Worm (Caenorhabditis elegans) whole organism, L2 larva: ENCODE data around the gene ZK792.1.

Experiments
- elt-1 ChIP-seq: fragments of 150-350 bp; optimal IDR thresholded peaks from 2 replicates; lab custom pipeline; 2014; ENCODE audit warnings: missing biosample characterization, missing genetic modification characterization
- elt-3 ChIP-seq: sonication (generic microtip); optimal IDR thresholded peaks from 2 replicates; lab custom pipeline; 2017; ENCODE audit warnings: missing biosample characterization, missing genetic modification characterization
- fos-1 ChIP-seq: fragments of 150-350 bp; optimal IDR thresholded peaks from 2 replicates; lab custom pipeline; 2014; ENCODE audit warnings: missing biosample characterization, missing genetic modification characterization
- lsy-2 ChIP-seq, 2 experiments: fragments of 150-350 bp in 1 of 2; sonication (generic microtip) in 1 of 2; optimal IDR thresholded peaks; 2 replicates each; lab custom pipeline; 2014 to 2017; ENCODE audit warnings: missing biosample characterization in 2 of 2, missing genetic modification characterization in 2 of 2
- nhr-25 ChIP-seq: fragments of 150-350 bp; sonication (generic microtip); optimal IDR thresholded peaks from 3 replicates; lab custom pipeline; 2014; ENCODE audit warnings: missing biosample characterization, missing genetic modification characterization
- nhr-77 ChIP-seq: fragments of 150-350 bp; optimal IDR thresholded peaks from 2 replicates; lab custom pipeline; 2014; ENCODE audit warnings: missing biosample characterization, missing genetic modification characterization
- sem-4 ChIP-seq: fragments of 150-350 bp; optimal IDR thresholded peaks from 2 replicates; lab custom pipeline; 2014; ENCODE audit warnings: missing biosample characterization, missing genetic modification reagents, missing genetic modification characterization
- unc-62 ChIP-seq: fragments of 150-350 bp; optimal IDR thresholded peaks from 2 replicates; lab custom pipeline; 2014; ENCODE audit warnings: missing biosample characterization, missing genetic modification reagents, missing genetic modification characterization

- TF ChIP-seq elt-3 (tag; lab: Kevin White, UChicago) (no peak), sem-4 (tag; lab: Kevin White, UChicago) (no peak), unc-62 (GFP tag; lab: Kevin White, UChicago) (no peak), lsy-2 (tag; optimal IDR thresholded peaks at IDR 0.05; lab: Kevin White, UChicago) (no peak), fos-1 (no peak), elt-1 (tag; lab: Kevin White, UChicago) (no peak), nhr-25 (tag; lab: Kevin White, UChicago) (no peak), nhr-77 (tag; lab: Kevin White, UChicago) (no peak)
Measured at ce11 chrIV:11676054-11676453, 16.4 kb downstream of the ZK792.1 start, which contains the start of gene inx-9.
